Fruit fly (Drosophila melanogaster): ENCODE data around the gene Cpr64Ac.

Gene Cpr64Ac

dm6 chr3L:4259102-4259558 is 46.4 kb upstream of the Cpr64Ac start, which contains the start of the genes CG15011 and CG1309 (continued):
- TF ChIP-seq CG12299 (tag; optimal IDR thresholded peaks at IDR 0.05), result peak; percentile 67
- TF ChIP-seq yki (optimal IDR thresholded peaks at IDR 0.05), result no peak
- peak; percentile 73 for TF ChIP-seq Spps (tag; optimal IDR thresholded peaks at IDR 0.05)
- peak; percentile 43; the same call in 1 of the 2 replicates for TF ChIP-seq CG8765 (GFP tag; IDR thresholded peaks at IDR 0.05)
- TF ChIP-seq CG7357 (GFP tag; IDR thresholded peaks at IDR 0.05), result peak; percentile 55; the same call in 2 of the 3 replicates
- peak; percentile 84 for TF ChIP-seq CG8924 (tag; optimal IDR thresholded peaks at IDR 0.05)
- TF ChIP-seq mld (GFP tag; IDR thresholded peaks at IDR 0.05; ENCODE audit: partially characterized antibody), result no peak
- TF ChIP-seq CG18619 (GFP tag; optimal IDR thresholded peaks at IDR 0.05), result peak; percentile 74
- peak; percentile 48 for TF ChIP-seq Neu2 (GFP tag; optimal IDR thresholded peaks at IDR 0.05; ENCODE audit: borderline replicate concordance)
- TF ChIP-seq CG18764 (GFP tag; optimal IDR thresholded peaks at IDR 0.05), result peak; percentile 75
- TF ChIP-seq CG16863 (GFP tag; optimal IDR thresholded peaks at IDR 0.05), result peak; percentile 83
- no peak for TF ChIP-seq h (optimal IDR thresholded peaks at IDR 0.05)
- peak; percentile 24 for TF ChIP-seq emc (GFP tag; optimal IDR thresholded peaks at IDR 0.05)
- TF ChIP-seq Bdp1 (GFP tag; optimal IDR thresholded peaks at IDR 0.05), result peak; percentile 76
- TF ChIP-seq Dll (GFP tag; IDR thresholded peaks at IDR 0.05; ENCODE audit: partially characterized antibody), result peak; percentile 59; the same call in 2 of the 4 replicates
- TF ChIP-seq CG10565 (GFP tag; optimal IDR thresholded peaks at IDR 0.05), result peak; percentile 14
- TF ChIP-seq CG15696 (tag; optimal IDR thresholded peaks at IDR 0.05), result peak; percentile 85
- TF ChIP-seq Sin3A (optimal IDR thresholded peaks at IDR 0.05), result peak; percentile 71
- peak; percentile 70 for TF ChIP-seq CG18011 (GFP tag; optimal IDR thresholded peaks at IDR 0.05)
- no peak for TF ChIP-seq CG14965 (GFP tag; optimal IDR thresholded peaks at IDR 0.05; ENCODE audit: borderline replicate concordance)
- no peak for TF ChIP-seq Lim3 (GFP tag; IDR thresholded peaks at IDR 0.05)
- TF ChIP-seq lov (optimal IDR thresholded peaks at IDR 0.05), result no peak
- TF ChIP-seq lov (GFP tag; IDR thresholded peaks at IDR 0.05), result 0 out of 3 replicates have a peak, but pooled peaks have one; percentile 21
- peak; percentile 48 for TF ChIP-seq unc-4 (GFP tag; IDR thresholded peaks at IDR 0.05; ENCODE audit: partially characterized antibody)
- no peak for TF ChIP-seq CG1024 (GFP tag; IDR thresholded peaks at IDR 0.05)
- no peak for TF ChIP-seq wek (GFP tag; optimal IDR thresholded peaks at IDR 0.05)
- peak; percentile 11; the same call in 1 of the 2 replicates for TF ChIP-seq amos (GFP tag; IDR thresholded peaks at IDR 0.05; ENCODE audit: partially characterized antibody)
- no peak for TF ChIP-seq Opbp (GFP tag; IDR thresholded peaks at IDR 0.05; ENCODE audit: partially characterized antibody)
- TF ChIP-seq Nf-YA (GFP tag; IDR thresholded peaks at IDR 0.05), result no peak
- TF ChIP-seq Antp (GFP tag; optimal IDR thresholded peaks at IDR 0.05), result peak; percentile 83
- TF ChIP-seq MESR4 (GFP tag; optimal IDR thresholded peaks at IDR 0.05), result peak; percentile 63
- TF ChIP-seq trem (tag; optimal IDR thresholded peaks at IDR 0.05), result peak; percentile 93
- no peak for TF ChIP-seq zf30C (GFP tag; optimal IDR thresholded peaks at IDR 0.05)
- peak; percentile 73 for TF ChIP-seq CG9215 (GFP tag; IDR thresholded peaks at IDR 0.05)
- TF ChIP-seq CG13624 (GFP tag; optimal IDR thresholded peaks at IDR 0.05), result peak; percentile 88
- peak; percentile 56 for TF ChIP-seq salm (tag; optimal IDR thresholded peaks at IDR 0.05)
- TF ChIP-seq CG9727 (GFP tag; optimal IDR thresholded peaks at IDR 0.05), result peak; percentile 84
- TF ChIP-seq ranshi (GFP tag; IDR thresholded peaks at IDR 0.05), result peak; percentile 79; the same call in 1 of the 2 replicates
- peak; percentile 77 for TF ChIP-seq dmrt99B (tag; optimal IDR thresholded peaks at IDR 0.05)
- TF ChIP-seq cg (GFP tag; optimal IDR thresholded peaks at IDR 0.05), result no peak
- peak; percentile 69; the same call in 1 of the 2 replicates for TF ChIP-seq klu (GFP tag; IDR thresholded peaks at IDR 0.05)
- peak; percentile 94 for TF ChIP-seq CG12769 (tag; optimal IDR thresholded peaks at IDR 0.05)
- TF ChIP-seq br (optimal IDR thresholded peaks at IDR 0.05), result no peak
- peak; percentile 60 for TF ChIP-seq nom (GFP tag; optimal IDR thresholded peaks at IDR 0.05)
- TF ChIP-seq CG17568 (GFP tag; optimal IDR thresholded peaks at IDR 0.05), result no peak
- TF ChIP-seq gce (GFP tag; IDR thresholded peaks at IDR 0.05), result no peak
- TF ChIP-seq luna (GFP tag; optimal IDR thresholded peaks at IDR 0.05), result peak; percentile 86
- peak; percentile 100 for TF ChIP-seq CG7928 (GFP tag; optimal IDR thresholded peaks at IDR 0.05)
- peak; percentile 74 for TF ChIP-seq H15 (GFP tag; IDR thresholded peaks at IDR 0.05)
- peak; percentile 39 for TF ChIP-seq run (tag; optimal IDR thresholded peaks at IDR 0.05)
- TF ChIP-seq CG8388 (GFP tag; optimal IDR thresholded peaks at IDR 0.05), result peak; percentile 84

All from whole organism, embryonic.